Worm (Caenorhabditis elegans) whole organism, L4 larva: ENCODE measurements around the gene lbp-7.
A peak's percentile ranks its signal among the peaks of the same experiment; 100 is the strongest.

Experiments used
- D1046.2 ChIP-seq: fragments of 200-800 bp; sonication (Bioruptor generic); IDR thresholded peaks from 2 replicates; pipeline ENCODE4 v1.3.6; 2022; ENCODE audit warnings: missing genetic modification characterization, missing compliant biosample characterization
- F37D6.2 ChIP-seq: sonication (generic microtip); optimal IDR thresholded peaks from 2 replicates; lab custom pipeline; 2016; ENCODE audit warnings: mild to moderate bottlenecking, missing genetic modification characterization, missing compliant biosample characterization
- R02D3.7 ChIP-seq: fragments of 150-350 bp; sonication (generic microtip); optimal IDR thresholded peaks from 3 replicates; lab custom pipeline; 2014; ENCODE audit warnings: missing biosample characterization, missing genetic modification characterization
- T20F7.1 ChIP-seq: fragments of 200-800 bp; sonication (Bioruptor generic); optimal IDR thresholded peaks from 2 replicates; lab custom pipeline; 2018; ENCODE audit warnings: mild to moderate bottlenecking, missing genetic modification characterization, missing compliant biosample characterization
- Y48G9A.11 ChIP-seq: fragments of 200-800 bp; sonication (Bioruptor generic); IDR thresholded peaks from 2 replicates; pipeline ENCODE4 v1.3.6; 2022; ENCODE audit warnings: missing genetic modification reagents, missing genetic modification characterization, missing compliant biosample characterization
- Y5F2A.4 ChIP-seq: fragments of 200-800 bp; sonication (Bioruptor generic); optimal IDR thresholded peaks from 2 replicates; lab custom pipeline; 2018; ENCODE audit warnings: mild to moderate bottlenecking, missing genetic modification characterization, missing compliant biosample characterization
- ZK546.5 ChIP-seq, 2 experiments: sonication (generic microtip); optimal IDR thresholded peaks; 2 replicates each; lab custom pipeline; 2017; ENCODE audit warnings: missing biosample characterization in 2 of 2, missing genetic modification characterization in 2 of 2
- aha-1 ChIP-seq: fragments of 150-350 bp; peaks from one replicate; lab custom pipeline; 2014; ENCODE audit warnings: missing biosample characterization, missing genetic modification characterization
- ama-1 ChIP-seq: fragments of 150-350 bp; optimal IDR thresholded peaks from 2 replicates; lab custom pipeline; 2014; ENCODE audit warnings: inconsistent platforms, mixed read lengths
- ceh-28 ChIP-seq: fragments of 150-350 bp; optimal IDR thresholded peaks from 2 replicates; lab custom pipeline; 2014; ENCODE audit warnings: missing biosample characterization, missing genetic modification reagents, missing genetic modification characterization
- ceh-32 ChIP-seq: sonication (generic microtip); optimal IDR thresholded peaks from 2 replicates; lab custom pipeline; 2016; ENCODE audit warnings: mild to moderate bottlenecking, missing genetic modification characterization, missing compliant biosample characterization; ENCODE audit not compliant: poor library complexity
- ceh-62 ChIP-seq: sonication (generic microtip); optimal IDR thresholded peaks from 2 replicates; lab custom pipeline; 2017; ENCODE audit warnings: missing biosample characterization, missing genetic modification characterization
- ces-1 ChIP-seq: fragments of 150-350 bp; sonication (generic microtip); optimal IDR thresholded peaks from 4 replicates; lab custom pipeline; 2014; ENCODE audit warnings: missing biosample characterization, missing genetic modification reagents, missing genetic modification characterization
- daf-19 ChIP-seq: fragments of 200-800 bp; sonication (Bioruptor generic); conservative IDR thresholded peaks from 2 replicates; pipeline ENCODE4 v1.3.6; 2022; ENCODE audit warnings: missing genetic modification characterization, missing compliant biosample characterization
- egl-43 ChIP-seq: fragments of 200-800 bp; sonication (Bioruptor generic); IDR thresholded peaks from 2 replicates; pipeline ENCODE4 v1.3.6; 2022; ENCODE audit warnings: missing genetic modification reagents, missing genetic modification characterization, missing compliant biosample characterization
- gei-8 ChIP-seq: fragments of 200-800 bp; sonication (Bioruptor generic); optimal IDR thresholded peaks from 2 replicates; lab custom pipeline; 2018; ENCODE audit warnings: mild to moderate bottlenecking, missing genetic modification characterization, missing compliant biosample characterization
- lin-15B ChIP-seq: fragments of 150-350 bp; sonication (generic microtip); optimal IDR thresholded peaks from 3 replicates; lab custom pipeline; 2014; ENCODE audit warnings: missing biosample characterization, missing genetic modification characterization
- lin-39 ChIP-seq: fragments of 150-350 bp; optimal IDR thresholded peaks from 2 replicates; lab custom pipeline; 2014; ENCODE audit warnings: missing biosample characterization, missing genetic modification reagents, missing genetic modification characterization
- madf-5 ChIP-seq, 2 experiments: fragments of 200-800 bp; sonication (Bioruptor generic); IDR thresholded peaks; 2 replicates each; pipeline ENCODE4 v1.3.6; 2022; ENCODE audit warnings: missing compliant biosample characterization in 2 of 2, missing genetic modification characterization in 2 of 2
- madf-9 ChIP-seq: fragments of 200-800 bp; sonication (Bioruptor generic); conservative IDR thresholded peaks from 2 replicates; pipeline ENCODE4 v1.3.6; 2022; ENCODE audit warnings: missing genetic modification reagents, missing genetic modification characterization, missing compliant biosample characterization
- mdl-1 ChIP-seq, 2 experiments: fragments of 150-350 bp in 1 of 2; sonication (generic microtip) in 1 of 2; optimal IDR thresholded peaks; 2 replicates each; lab custom pipeline; 2014 to 2017; ENCODE audit warnings: missing biosample characterization in 2 of 2, missing genetic modification characterization in 2 of 2
- mxl-2 ChIP-seq: fragments of 200-800 bp; sonication (Bioruptor generic); conservative IDR thresholded peaks from 2 replicates; pipeline ENCODE4 v1.3.6; 2022; ENCODE audit warnings: missing genetic modification reagents, missing genetic modification characterization, missing compliant biosample characterization
- nhr-111 ChIP-seq: fragments of 200-800 bp; sonication (Bioruptor generic); optimal IDR thresholded peaks from 2 replicates; lab custom pipeline; 2018; ENCODE audit warnings: mild to moderate bottlenecking, missing genetic modification characterization, missing compliant biosample characterization
- nhr-237 ChIP-seq: sonication (generic microtip); optimal IDR thresholded peaks from 2 replicates; lab custom pipeline; 2017; ENCODE audit warnings: missing biosample characterization, missing genetic modification characterization
- nhr-28 ChIP-seq: fragments of 150-350 bp; optimal IDR thresholded peaks from 2 replicates; lab custom pipeline; 2014; ENCODE audit warnings: missing biosample characterization, missing genetic modification characterization
- nhr-41 ChIP-seq: fragments of 200-800 bp; sonication (Bioruptor generic); IDR thresholded peaks from 2 replicates; pipeline ENCODE4 v1.3.6; 2022; ENCODE audit warnings: missing genetic modification reagents, missing genetic modification characterization, missing compliant biosample characterization
- nhr-48 ChIP-seq: sonication (generic microtip); optimal IDR thresholded peaks from 2 replicates; lab custom pipeline; 2016; ENCODE audit warnings: mild to moderate bottlenecking, missing genetic modification characterization, missing compliant biosample characterization
- pqm-1 ChIP-seq: sonication (generic microtip); optimal IDR thresholded peaks from 2 replicates; lab custom pipeline; 2017; ENCODE audit warnings: missing biosample characterization, missing genetic modification characterization
- saeg-2 ChIP-seq: fragments of 200-800 bp; sonication (Bioruptor generic); IDR thresholded peaks from 2 replicates; pipeline ENCODE4 v1.3.6; 2022; ENCODE audit warnings: missing genetic modification reagents, missing genetic modification characterization, missing compliant biosample characterization
- skn-1 ChIP-seq: fragments of 150-350 bp; optimal IDR thresholded peaks from 2 replicates; lab custom pipeline; 2014; ENCODE audit warnings: missing biosample characterization, missing genetic modification characterization
- snpc-4 ChIP-seq: fragments of 150-350 bp; optimal IDR thresholded peaks from 2 replicates; lab custom pipeline; 2014; ENCODE audit warnings: missing biosample characterization, missing genetic modification characterization
- spr-3 ChIP-seq: fragments of 200-800 bp; sonication (Bioruptor generic); optimal IDR thresholded peaks from 2 replicates; lab custom pipeline; 2018; ENCODE audit warnings: mild to moderate bottlenecking, missing genetic modification characterization, missing compliant biosample characterization
- unc-130 ChIP-seq: sonication (generic microtip); optimal IDR thresholded peaks from 2 replicates; lab custom pipeline; 2016; ENCODE audit warnings: missing genetic modification reagents, missing genetic modification characterization, missing compliant biosample characterization
- unc-62 ChIP-seq, 3 experiments: fragments of 150-350 bp in 1 of 3; sonication (generic microtip); optimal IDR thresholded peaks in 2 of 3; peaks in 1 of 3; 1 replicate in 1 of 3; 2 replicates in 2 of 3; lab custom pipeline; 2014 to 2017; ENCODE audit warnings: missing biosample characterization in 3 of 3, missing genetic modification characterization in 3 of 3, missing genetic modification reagents in 3 of 3, missing genotype in 1 of 3
- vab-7 ChIP-seq: fragments of 200-800 bp; sonication (Bioruptor generic); IDR thresholded peaks from 2 replicates; pipeline ENCODE4 v1.3.6; 2022; ENCODE audit warnings: missing genetic modification reagents, missing genetic modification characterization, missing compliant biosample characterization
- zfp-2 ChIP-seq: sonication (generic microtip); optimal IDR thresholded peaks from 2 replicates; lab custom pipeline; 2016; ENCODE audit warnings: mild to moderate bottlenecking, missing genetic modification characterization, missing compliant biosample characterization
- zfp-3 ChIP-seq: fragments of 200-800 bp; sonication (Bioruptor generic); conservative IDR thresholded peaks from 2 replicates; pipeline ENCODE4 v1.3.6; 2022; ENCODE audit warnings: missing genetic modification reagents, missing genetic modification characterization, missing compliant biosample characterization

The lbp-7 gene

DNA sequence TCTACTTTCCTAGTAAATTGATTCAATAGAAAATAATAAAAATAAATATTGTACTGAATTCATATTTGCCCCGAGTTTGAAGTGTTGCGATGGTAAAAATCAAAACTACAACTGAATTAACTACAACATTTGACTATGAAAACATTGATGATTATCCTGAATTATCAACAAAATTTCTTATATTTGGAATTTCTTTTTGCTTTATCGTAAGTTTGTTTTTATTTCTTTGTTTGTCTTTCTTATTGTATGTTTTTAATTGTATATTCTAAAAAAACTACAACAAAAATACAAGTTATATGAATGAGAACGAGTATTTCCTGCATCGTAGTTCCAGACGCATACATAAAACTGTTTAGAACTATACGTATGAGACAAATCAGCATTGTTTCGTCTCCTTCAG, 42.2 kb upstream of the lbp-7 start, which contains the start of gene srx-128:
TSS of gene srx-128 (plus strand) at position 301 of the 400 bp plus-strand sequence.
- TF ChIP-seq Y48G9A.11 (GFP tag; lab: Robert Waterston, UW) (no peak), unc-130 (GFP tag; lab: Kevin White, UChicago) (no peak), ama-1 (lab: Kevin White, UChicago) (no peak), nhr-237 (tag; lab: Kevin White, UChicago) (no peak), zfp-2 (no peak), skn-1 (tag; lab: Kevin White, UChicago) (no peak), mdl-1 (tag; optimal IDR thresholded peaks at IDR 0.05; lab: Kevin White, UChicago) (no peak), unc-62 (GFP tag; optimal IDR thresholded peaks at IDR 0.05 in 1 of 2; lab: Kevin White, UChicago) (no peak), unc-62 (tag; optimal IDR thresholded peaks at IDR 0.05; lab: Kevin White, UChicago) (no peak), zfp-3 (GFP tag; lab: Robert Waterston, UW) (no peak), lin-15B (no peak), nhr-41 (GFP tag; lab: Robert Waterston, UW) (no peak)

DNA sequence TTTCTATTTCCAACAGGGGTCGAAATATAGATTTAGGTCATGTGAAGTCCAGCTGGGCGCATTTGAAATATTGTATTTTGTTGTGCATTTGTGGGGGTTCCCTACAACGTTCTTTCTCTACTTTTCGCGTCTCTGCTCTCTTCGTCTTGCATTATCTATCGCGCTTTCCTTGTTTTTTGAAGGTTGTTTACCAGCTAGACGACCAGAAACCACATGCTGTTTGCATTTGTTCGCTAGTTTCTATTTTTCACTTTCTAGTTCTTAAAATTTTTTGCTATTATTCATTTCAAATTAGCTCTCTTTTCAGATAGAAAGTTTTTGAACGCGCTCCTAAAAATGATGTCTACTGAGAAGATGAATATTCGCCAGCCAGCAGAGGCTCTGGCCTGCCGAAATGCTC, 39.9 kb upstream of the lbp-7 start, which contains the start of gene F55B12.10:
TSS of gene F55B12.10 (plus strand) at position 301 of the 400 bp plus-strand sequence.
- TF ChIP-seq unc-62 (GFP tag; optimal IDR thresholded peaks at IDR 0.05 in 1 of 2; lab: Kevin White, UChicago), result peak in 1 of 2 experiments; percentile 35
- no peak for TF ChIP-seq unc-62 (tag; optimal IDR thresholded peaks at IDR 0.05; lab: Kevin White, UChicago)
- TF ChIP-seq nhr-28 (tag; lab: Kevin White, UChicago), result peak; percentile 10
- peak in 1 of 2 experiments; percentile 66 for TF ChIP-seq mdl-1 (tag; optimal IDR thresholded peaks at IDR 0.05; lab: Kevin White, UChicago)
- no peak for TF ChIP-seq zfp-2
- TF ChIP-seq, all 104 proteins: peak for 3

DNA sequence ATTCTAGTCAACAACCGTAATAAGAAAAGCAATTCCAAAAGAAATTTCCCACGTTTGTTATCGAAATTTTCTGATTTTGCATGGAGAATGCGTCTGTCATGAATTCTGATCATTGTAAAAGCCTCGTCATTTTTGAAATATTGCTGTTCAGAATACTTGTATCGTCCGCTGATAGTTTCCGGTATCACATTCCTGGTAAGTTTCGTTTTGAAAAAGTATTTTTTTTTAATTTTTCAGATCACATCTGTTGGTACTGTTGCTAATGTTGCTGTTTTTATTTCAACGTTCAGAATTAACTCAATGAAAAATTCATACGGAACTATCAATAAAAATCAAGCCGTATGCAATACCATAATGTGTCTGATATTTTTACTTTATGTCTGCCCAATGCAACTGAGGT, 38.4 kb upstream of the lbp-7 start, which contains the start of gene srx-17:
TSS of gene srx-17 (plus strand) at position 301 of the 400 bp plus-strand sequence.
- TF ChIP-seq R02D3.7 (tag; lab: Kevin White, UChicago), result no peak
- TF ChIP-seq zfp-3 (GFP tag; lab: Robert Waterston, UW), result no peak
- no peak for TF ChIP-seq nhr-237 (tag; lab: Kevin White, UChicago)
- no peak for TF ChIP-seq spr-3 (GFP tag; lab: Kevin White, UChicago)
- no peak for TF ChIP-seq nhr-48 (tag; lab: Kevin White, UChicago)
- TF ChIP-seq snpc-4 (tag; lab: Kevin White, UChicago), result no peak
- no peak for TF ChIP-seq nhr-111
- no peak for TF ChIP-seq madf-9 (GFP tag; lab: Robert Waterston, UW)
- no peak for TF ChIP-seq mdl-1 (tag; optimal IDR thresholded peaks at IDR 0.05; lab: Kevin White, UChicago)
- no peak for TF ChIP-seq mxl-2 (GFP tag; lab: Robert Waterston, UW)
- no peak for TF ChIP-seq egl-43 (GFP tag; lab: Robert Waterston, UW)
- TF ChIP-seq nhr-41 (GFP tag; lab: Robert Waterston, UW), result no peak
- no peak for TF ChIP-seq ceh-28 (tag; lab: Kevin White, UChicago)
- TF ChIP-seq aha-1 (tag; lab: Kevin White, UChicago), result no peak
- TF ChIP-seq daf-19 (GFP tag; lab: Robert Waterston, UW), result no peak
- TF ChIP-seq T20F7.1 (GFP tag; lab: Kevin White, UChicago), result no peak
- TF ChIP-seq ceh-62 (tag; lab: Kevin White, UChicago), result no peak
- no peak for TF ChIP-seq ces-1 (GFP tag; lab: Kevin White, UChicago)

DNA sequence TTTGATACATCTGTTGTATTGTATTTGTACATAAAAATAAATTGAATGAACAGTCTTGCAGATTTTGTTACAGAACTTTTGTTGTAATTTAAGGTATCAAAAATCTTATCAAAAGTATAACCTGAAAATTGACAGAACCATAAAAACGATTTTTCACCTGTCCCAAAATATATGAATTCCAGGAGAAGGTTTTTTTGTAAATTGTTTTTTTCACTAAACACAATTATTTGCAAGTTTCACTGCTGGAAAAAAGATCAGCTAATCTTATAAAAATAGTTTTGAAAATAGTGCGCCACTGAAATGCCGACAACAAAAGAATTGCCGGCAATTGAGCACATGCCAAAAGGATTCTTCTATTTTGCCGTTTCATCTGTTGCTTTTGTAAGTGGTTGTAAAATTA, 36.2 kb upstream of the lbp-7 start, which contains the start of gene srx-130:
TSS of gene srx-130 (plus strand) at position 301 of the 400 bp plus-strand sequence.
- TF ChIP-seq pqm-1 (tag; lab: Kevin White, UChicago), result no peak
- no peak for TF ChIP-seq lin-39 (tag; lab: Kevin White, UChicago)
- no peak for TF ChIP-seq T20F7.1 (GFP tag; lab: Kevin White, UChicago)
- no peak for TF ChIP-seq spr-3 (GFP tag; lab: Kevin White, UChicago)
- TF ChIP-seq ceh-32 (tag; lab: Kevin White, UChicago), result no peak
- TF ChIP-seq D1046.2 (GFP tag; lab: Robert Waterston, UW), result no peak
- no peak for TF ChIP-seq gei-8
- TF ChIP-seq ZK546.5 (tag; optimal IDR thresholded peaks at IDR 0.05; lab: Kevin White, UChicago), result no peak
- TF ChIP-seq Y5F2A.4, result no peak
- no peak for TF ChIP-seq vab-7 (GFP tag; lab: Robert Waterston, UW)
- TF ChIP-seq madf-5 (GFP tag; IDR thresholded peaks at IDR 0.05; lab: Robert Waterston, UW), result no peak
- no peak for TF ChIP-seq F37D6.2 (tag; lab: Kevin White, UChicago)
- TF ChIP-seq saeg-2 (GFP tag; lab: Robert Waterston, UW), result no peak
